Fruit fly (Drosophila melanogaster): Measurements from ENCODE around the gene CG4467.

- TF ChIP-seq acj6 (GFP tag; optimal IDR thresholded peaks at IDR 0.05) (no peak), CG1621 (tag; optimal IDR thresholded peaks at IDR 0.05) (no peak)
These were observed 22.1 kb downstream of the CG4467 start, which contains the start of gene cnc for dm6 chr3R:23226521-23227039.
